Worm (Caenorhabditis elegans): ENCODE results near the gene twk-39.
A peak's percentile ranks its signal among the peaks of the same experiment; 100 is the strongest.

The twk-39 gene

ce11 chrIII:11830522-11831489 lies 35.3 kb downstream of the twk-39 start (continued):
- TF ChIP-seq D1046.2 (GFP tag; IDR thresholded peaks at IDR 0.05) (0 out of 2 replicates have a peak, but pooled peaks have one; percentile 17), ceh-20 (GFP tag; IDR thresholded peaks at IDR 0.05) (peak; percentile 58), dpl-1 (GFP tag; optimal IDR thresholded peaks at IDR 0.05) (no peak), attf-4 (tag; optimal IDR thresholded peaks at IDR 0.05) (no peak), nhr-48 (tag; optimal IDR thresholded peaks at IDR 0.05) (peak; percentile 2), ces-1 (GFP tag; optimal IDR thresholded peaks at IDR 0.05) (no peak), php-3 (GFP tag; IDR thresholded peaks at IDR 0.05) (peak; percentile 56), unc-62 (GFP tag; optimal IDR thresholded peaks at IDR 0.05 in 1 of 2) (no peak), unc-62 (tag; optimal IDR thresholded peaks at IDR 0.05) (no peak), Y105C5A.15 (GFP tag; IDR thresholded peaks at IDR 0.05) (0 out of 2 replicates have a peak, but pooled peaks have one; percentile 6), duxl-1 (tag; optimal IDR thresholded peaks at IDR 0.05; ENCODE audit: poor library complexity) (no peak), mep-1 (tag; optimal IDR thresholded peaks at IDR 0.05) (peak; percentile 38), T26A8.4 (GFP tag; IDR thresholded peaks at IDR 0.05) (peak; percentile 57; the same call in 1 of the 2 replicates), ceh-62 (tag; optimal IDR thresholded peaks at IDR 0.05) (no peak), lin-39 (tag; optimal IDR thresholded peaks at IDR 0.05) (no peak), nhr-237 (tag; optimal IDR thresholded peaks at IDR 0.05) (no peak), snpc-4 (tag; optimal IDR thresholded peaks at IDR 0.05) (no peak), ztf-11 (tag; optimal IDR thresholded peaks at IDR 0.05) (no peak), lin-29 (GFP tag; IDR thresholded peaks at IDR 0.05) (no peak), tra-1 (GFP tag; IDR thresholded peaks at IDR 0.05) (peak; percentile 53; the same call in 1 of the 2 replicates), spr-1 (tag; optimal IDR thresholded peaks at IDR 0.05) (peak; percentile 14), hif-1 (tag; optimal IDR thresholded peaks at IDR 0.05) (peak in 1 of 2 experiments; percentile 30), mes-2 (tag; optimal IDR thresholded peaks at IDR 0.05; ENCODE audit: poor library complexity, severe bottlenecking) (peak; percentile 40), spr-3 (GFP tag; optimal IDR thresholded peaks at IDR 0.05) (peak; percentile 42), nhr-77 (tag; optimal IDR thresholded peaks at IDR 0.05) (peak; percentile 11), zfp-3 (GFP tag; conservative IDR thresholded peaks at IDR 0.05) (peak; percentile 73; the same call in 1 of the 2 replicates), sdz-12 (GFP tag; optimal IDR thresholded peaks at IDR 0.05) (peak; percentile 32), F44E2.7 (GFP tag; IDR thresholded peaks at IDR 0.05) (no peak), nhr-28 (tag; optimal IDR thresholded peaks at IDR 0.05) (no peak), F26F4.8 (GFP tag; conservative IDR thresholded peaks at IDR 0.05) (no peak), lin-13 (GFP tag; optimal IDR thresholded peaks at IDR 0.05) (no peak), nhr-111 (GFP tag; optimal IDR thresholded peaks at IDR 0.05) (peak; percentile 32), ama-1 (optimal IDR thresholded peaks at IDR 0.05) (peak; percentile 61), zfp-2 (tag; optimal IDR thresholded peaks at IDR 0.05) (no peak), hmg-1.1 (GFP tag; IDR thresholded peaks at IDR 0.05) (peak; percentile 41; the same call in 1 of the 2 replicates), snpc-1.2 (GFP tag; IDR thresholded peaks at IDR 0.05) (peak; percentile 69), nhr-42 (GFP tag; IDR thresholded peaks at IDR 0.05) (0 out of 2 replicates have a peak, but pooled peaks have one; percentile 28), saeg-2 (GFP tag; IDR thresholded peaks at IDR 0.05) (no peak), gei-8 (GFP tag; optimal IDR thresholded peaks at IDR 0.05) (peak; percentile 22), egl-43 (GFP tag; IDR thresholded peaks at IDR 0.05) (peak; percentile 76; the same call in 1 of the 2 replicates), set-16 (GFP tag; IDR thresholded peaks at IDR 0.05) (peak; percentile 56; the same call in 1 of the 2 replicates), mdl-1 (tag; optimal IDR thresholded peaks at IDR 0.05) (no peak), lin-38 (GFP tag; IDR thresholded peaks at IDR 0.05) (peak; percentile 53), Y48G9A.11 (GFP tag; IDR thresholded peaks at IDR 0.05) (0 out of 2 replicates have a peak, but pooled peaks have one; percentile 20), zip-11 (GFP tag; IDR thresholded peaks at IDR 0.05) (no peak), nhr-6 (tag; optimal IDR thresholded peaks at IDR 0.05) (no peak), dve-1 (tag; optimal IDR thresholded peaks at IDR 0.05; ENCODE audit: insufficient read depth) (peak; percentile 18), dmd-6 (GFP tag; IDR thresholded peaks at IDR 0.05) (peak; percentile 16; the same call in 1 of the 2 replicates)
